Worm (Caenorhabditis elegans): Measurements from ENCODE around the gene T09A5.4.

T09A5.4 gene

DNA sequence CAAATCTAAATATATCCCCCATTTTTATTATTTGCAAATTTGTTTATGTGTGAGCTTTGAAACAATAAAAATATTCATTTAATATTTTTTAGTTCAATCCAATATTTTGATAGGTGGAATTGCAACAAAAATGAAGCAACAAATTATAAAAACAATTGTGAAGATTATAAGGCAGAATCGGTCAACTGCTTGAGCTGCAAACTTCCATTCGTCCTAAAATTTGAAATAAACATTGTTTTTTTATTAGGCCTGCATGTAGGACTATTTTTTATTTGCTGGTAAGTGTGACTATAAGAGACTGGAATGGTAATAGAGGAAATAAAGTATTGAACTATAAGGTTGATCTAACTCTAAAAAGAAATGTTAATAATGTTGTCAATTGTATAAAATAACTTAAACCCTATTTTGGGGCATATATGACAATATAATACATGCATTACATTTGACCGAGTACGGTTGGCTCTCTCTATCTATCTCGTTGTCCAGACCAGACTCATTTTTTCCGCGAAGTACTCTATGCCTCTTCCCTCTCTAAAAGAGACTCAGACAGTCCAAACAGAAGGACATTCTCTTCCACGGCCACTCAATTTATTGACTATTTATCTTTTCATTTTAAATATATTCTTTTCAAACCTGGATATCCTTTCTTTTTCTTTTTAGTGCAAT, at the start of gene T09A5.4:
T09A5.4 (plus strand) TSS at position 616 of the 666 bp plus-strand sequence.
- TF ChIP-seq blmp-1 (tag; optimal IDR thresholded peaks at IDR 0.05) (no peak), elt-3 (tag; optimal IDR thresholded peaks at IDR 0.05) (no peak), sptf-1 (tag; optimal IDR thresholded peaks at IDR 0.05) (no peak), mls-2 (tag; optimal IDR thresholded peaks at IDR 0.05) (no peak), snpc-4 (tag; optimal IDR thresholded peaks at IDR 0.05) (no peak), zip-8 (tag; optimal IDR thresholded peaks at IDR 0.05) (no peak), ceh-39 (tag; optimal IDR thresholded peaks at IDR 0.05) (no peak), pha-4 (tag; optimal IDR thresholded peaks at IDR 0.05) (no peak), ceh-83 (GFP tag; optimal IDR thresholded peaks at IDR 0.05) (no peak), ces-1 (GFP tag; optimal IDR thresholded peaks at IDR 0.05) (no peak)

DNA sequence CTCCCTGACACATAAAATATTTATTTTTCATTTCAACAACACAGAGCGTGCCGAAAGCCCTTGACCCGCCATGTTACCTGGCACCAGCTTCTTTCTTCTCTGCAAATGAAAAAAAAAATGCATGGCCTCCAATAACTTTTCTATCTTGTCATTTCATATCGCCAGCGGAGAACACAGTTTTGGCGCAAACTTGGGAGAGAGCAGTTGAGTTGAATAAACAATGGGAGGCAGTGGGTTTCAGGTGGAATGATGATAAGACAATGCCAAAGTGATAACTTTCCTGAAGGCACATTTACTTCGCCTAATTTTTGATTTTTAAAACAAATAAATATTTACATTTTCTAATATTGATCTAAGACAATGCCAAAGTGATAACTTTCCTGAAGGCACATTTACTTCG, 44.7 kb upstream of the T09A5.4 start:
- TF ChIP-seq zip-8 (tag; optimal IDR thresholded peaks at IDR 0.05) (no peak), ceh-39 (tag; optimal IDR thresholded peaks at IDR 0.05) (no peak), lin-13 (tag; optimal IDR thresholded peaks at IDR 0.05) (no peak), ceh-43 (GFP tag; optimal IDR thresholded peaks at IDR 0.05) (no peak)

- no peak for TF ChIP-seq sptf-1 (tag; optimal IDR thresholded peaks at IDR 0.05)
- TF ChIP-seq sem-2 (GFP tag; optimal IDR thresholded peaks at IDR 0.05), result no peak
- TF ChIP-seq nhr-2 (tag; optimal IDR thresholded peaks at IDR 0.05), result no peak
- no peak for TF ChIP-seq blmp-1 (tag; optimal IDR thresholded peaks at IDR 0.05)
- TF ChIP-seq elt-1 (tag; optimal IDR thresholded peaks at IDR 0.05; ENCODE audit: borderline replicate concordance, insufficient read depth), result peak; percentile 97
- TF ChIP-seq zip-8 (tag; optimal IDR thresholded peaks at IDR 0.05), result peak; percentile 36
Observed at ce11 chrII:7801899-7802298, 44.1 kb upstream of the T09A5.4 start.

DNA sequence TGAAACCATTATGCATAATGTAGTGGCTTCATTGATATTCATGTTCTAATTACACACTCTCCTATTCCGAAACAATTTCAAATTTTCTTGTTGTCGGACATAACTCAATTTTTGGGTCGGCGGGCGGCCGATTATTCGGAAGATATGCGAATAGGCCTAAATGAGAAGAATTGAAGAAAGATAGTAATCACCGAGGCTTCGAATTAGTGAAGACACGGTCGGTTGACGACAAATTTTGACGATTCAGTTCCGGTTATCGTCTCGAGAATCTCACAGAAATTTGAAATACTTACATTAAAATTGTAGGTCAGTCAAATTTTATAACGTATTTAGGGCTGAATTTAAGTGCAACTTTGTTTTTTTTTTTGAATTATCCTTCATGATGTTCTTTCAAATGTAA, 42.8 kb upstream of the T09A5.4 start:
- TF ChIP-seq ceh-83 (GFP tag; optimal IDR thresholded peaks at IDR 0.05) (no peak), ceh-43 (GFP tag; optimal IDR thresholded peaks at IDR 0.05) (no peak), ces-1 (GFP tag; optimal IDR thresholded peaks at IDR 0.05) (peak; percentile 86), elt-1 (tag; optimal IDR thresholded peaks at IDR 0.05; ENCODE audit: borderline replicate concordance, insufficient read depth) (peak; percentile 62)

DNA sequence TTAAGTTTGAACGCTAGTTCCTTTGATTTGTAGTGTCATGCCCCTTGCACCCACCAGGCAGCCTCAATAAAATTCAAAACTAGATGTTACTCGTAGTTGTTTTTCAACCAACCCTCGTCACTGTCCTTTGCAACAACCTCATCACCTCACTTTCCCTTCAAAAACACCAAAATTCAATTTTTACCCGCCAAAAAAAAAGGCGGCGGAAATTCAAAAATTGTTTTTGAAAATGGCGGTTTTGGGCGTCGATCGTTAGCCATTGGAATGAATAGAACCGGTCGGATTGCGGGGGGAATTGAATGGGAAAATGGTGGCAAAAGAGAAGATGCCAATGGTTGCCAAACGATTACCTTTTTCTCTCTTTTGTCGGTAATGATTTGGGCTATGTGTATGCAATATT, 39.9 kb upstream of the T09A5.4 start:
- no peak for TF ChIP-seq sem-2 (GFP tag; optimal IDR thresholded peaks at IDR 0.05)

ce11 chrII:7806872-7807271, 39.1 kb upstream of the T09A5.4 start:
- no peak for TF ChIP-seq bed-3 (GFP tag; optimal IDR thresholded peaks at IDR 0.05)
- TF ChIP-seq hlh-1 (tag; optimal IDR thresholded peaks at IDR 0.05), result no peak
- no peak for TF ChIP-seq ham-2 (GFP tag; optimal IDR thresholded peaks at IDR 0.05)
- no peak for TF ChIP-seq cnd-1 (tag; optimal IDR thresholded peaks at IDR 0.05)
- no peak for TF ChIP-seq mls-2 (tag; optimal IDR thresholded peaks at IDR 0.05)
- TF ChIP-seq snpc-4 (tag; optimal IDR thresholded peaks at IDR 0.05), result no peak
- TF ChIP-seq mep-1 (tag; optimal IDR thresholded peaks at IDR 0.05), result no peak
- no peak for TF ChIP-seq ztf-11 (tag; optimal IDR thresholded peaks at IDR 0.05)
- no peak for TF ChIP-seq nhr-12 (tag; optimal IDR thresholded peaks at IDR 0.05)
- no peak for TF ChIP-seq sptf-1 (tag; optimal IDR thresholded peaks at IDR 0.05)
- no peak for TF ChIP-seq tbx-8 (GFP tag; optimal IDR thresholded peaks at IDR 0.05)
- TF ChIP-seq unc-39 (tag; optimal IDR thresholded peaks at IDR 0.05), result no peak
- TF ChIP-seq blmp-1 (tag; optimal IDR thresholded peaks at IDR 0.05), result no peak

- no peak for TF ChIP-seq drap-1 (GFP tag; optimal IDR thresholded peaks at IDR 0.05)
- TF ChIP-seq ceh-43 (GFP tag; optimal IDR thresholded peaks at IDR 0.05), result no peak
- no peak for TF ChIP-seq nhr-28 (tag; optimal IDR thresholded peaks at IDR 0.05)
- no peak for TF ChIP-seq snpc-4 (tag; optimal IDR thresholded peaks at IDR 0.05)
- no peak for TF ChIP-seq nhr-237 (tag; optimal IDR thresholded peaks at IDR 0.05)
- no peak for TF ChIP-seq unc-120 (tag; optimal IDR thresholded peaks at IDR 0.05; ENCODE audit: poor library complexity, severe bottlenecking)
- no peak for TF ChIP-seq nhr-2 (tag; optimal IDR thresholded peaks at IDR 0.05)
- TF ChIP-seq sem-2 (GFP tag; optimal IDR thresholded peaks at IDR 0.05), result no peak
- no peak for TF ChIP-seq hlh-1 (tag; optimal IDR thresholded peaks at IDR 0.05)
- no peak for TF ChIP-seq unc-39 (tag; optimal IDR thresholded peaks at IDR 0.05)
- TF ChIP-seq flh-1 (GFP tag; optimal IDR thresholded peaks at IDR 0.05), result no peak
- TF ChIP-seq mep-1 (tag; optimal IDR thresholded peaks at IDR 0.05), result no peak
- TF ChIP-seq ces-1 (GFP tag; optimal IDR thresholded peaks at IDR 0.05), result no peak
- no peak for TF ChIP-seq bed-3 (GFP tag; optimal IDR thresholded peaks at IDR 0.05)
- TF ChIP-seq zip-8 (tag; optimal IDR thresholded peaks at IDR 0.05), result no peak
- no peak for TF ChIP-seq mab-5 (tag; optimal IDR thresholded peaks at IDR 0.05)
- no peak for TF ChIP-seq pha-4 (tag; optimal IDR thresholded peaks at IDR 0.05)
Observed at ce11 chrII:7808153-7808552, 37.8 kb upstream of the T09A5.4 start.
